Worm (Caenorhabditis elegans) whole organism, mixed stage, embryonic: ENCODE data around the gene Y45F10D.16.

Experiments
- drap-1 ChIP-seq: fragments of 200-800 bp; sonication (Bioruptor generic); optimal IDR thresholded peaks from 3 replicates; lab custom pipeline; 2018; ENCODE audit warnings: mild to moderate bottlenecking, missing genetic modification characterization, missing compliant biosample characterization
- elt-1 ChIP-seq: sonication (generic microtip); optimal IDR thresholded peaks from 2 replicates; lab custom pipeline; 2017; ENCODE audit warnings: missing genetic modification characterization, mild to moderate bottlenecking, missing compliant biosample characterization, antibody characterized with exemption, moderate library complexity, borderline replicate concordance; ENCODE audit not compliant: insufficient read depth
- elt-3 ChIP-seq: fragments of 150-350 bp; optimal IDR thresholded peaks from 2 replicates; lab custom pipeline; 2014; ENCODE audit warnings: missing biosample characterization, missing genetic modification characterization
- flh-1 ChIP-seq: fragments of 200-800 bp; sonication (Bioruptor generic); optimal IDR thresholded peaks from 2 replicates; lab custom pipeline; 2018; ENCODE audit warnings: mild to moderate bottlenecking, missing genetic modification characterization, moderate library complexity, missing compliant biosample characterization
- ham-2 ChIP-seq: fragments of 200-800 bp; sonication (Bioruptor generic); optimal IDR thresholded peaks from 2 replicates; lab custom pipeline; 2018; ENCODE audit warnings: mild to moderate bottlenecking, missing genetic modification characterization, missing compliant biosample characterization
- lsy-2 ChIP-seq: fragments of 150-350 bp; optimal IDR thresholded peaks from 2 replicates; lab custom pipeline; 2014; ENCODE audit warnings: missing biosample characterization, missing genetic modification characterization
- mep-1 ChIP-seq: fragments of 150-350 bp; optimal IDR thresholded peaks from 2 replicates; lab custom pipeline; 2017; ENCODE audit warnings: missing biosample characterization, missing genetic modification reagents, missing genetic modification characterization, inconsistent platforms
- nhr-28 ChIP-seq: fragments of 150-350 bp; optimal IDR thresholded peaks from 2 replicates; lab custom pipeline; 2014; ENCODE audit warnings: missing biosample characterization, missing genetic modification characterization
- snpc-4 ChIP-seq: fragments of 150-350 bp; optimal IDR thresholded peaks from 2 replicates; lab custom pipeline; 2014; ENCODE audit warnings: missing biosample characterization, missing genetic modification characterization
- unc-120 ChIP-seq: sonication (generic microtip); optimal IDR thresholded peaks from 2 replicates; lab custom pipeline; 2017; ENCODE audit warnings: missing genetic modification characterization, missing compliant biosample characterization; ENCODE audit not compliant: poor library complexity, severe bottlenecking
- unc-62 ChIP-seq: fragments of 150-350 bp; optimal IDR thresholded peaks from 2 replicates; lab custom pipeline; 2014; ENCODE audit warnings: missing biosample characterization, missing genetic modification reagents, missing genetic modification characterization
- ztf-11 ChIP-seq: fragments of 150-350 bp; optimal IDR thresholded peaks from 2 replicates; lab custom pipeline; 2014; ENCODE audit warnings: missing biosample characterization, missing genetic modification characterization

ce11 chrIV:13727865-13728264 lies 48.4 kb upstream of the Y45F10D.16 start:
- TF ChIP-seq nhr-28 (no peak), unc-120 (tag; lab: Kevin White, UChicago) (no peak), flh-1 (no peak), elt-3 (no peak), mep-1 (tag; lab: Kevin White, UChicago) (no peak), ham-2 (no peak), elt-1 (no peak), snpc-4 (tag; lab: Kevin White, UChicago) (no peak), drap-1 (GFP tag; lab: Kevin White, UChicago) (no peak), unc-62 (GFP tag; lab: Kevin White, UChicago) (no peak), ztf-11 (tag; lab: Kevin White, UChicago) (no peak), lsy-2 (tag; lab: Kevin White, UChicago) (no peak)
